Fruit fly (Drosophila melanogaster): Measurements from ENCODE around the gene Sr-CIV.

The Sr-CIV gene

dm6 chr2L:3530186-3530832 lies 6.5 kb upstream of the Sr-CIV start, which contains the start of the genes Spindly and IFT57 (continued):
- TF ChIP-seq CG13287 (GFP tag; IDR thresholded peaks at IDR 0.05; ENCODE audit: partially characterized antibody) (peak; percentile 72), sna (GFP tag; IDR thresholded peaks at IDR 0.05; ENCODE audit: partially characterized antibody) (no peak; the same call in 1 of the 2 replicates), CTCF (GFP tag; optimal IDR thresholded peaks at IDR 0.05) (peak; percentile 95), E2f2 (GFP tag; IDR thresholded peaks at IDR 0.05) (peak; percentile 93), Atf-2 (GFP tag; optimal IDR thresholded peaks at IDR 0.05) (no peak), Ets65A (GFP tag) (no peak), CG32532 (GFP tag; IDR thresholded peaks at IDR 0.05) (no peak), pan (optimal IDR thresholded peaks at IDR 0.05) (no peak), pan (GFP tag; optimal IDR thresholded peaks at IDR 0.05 in 1 of 2, IDR thresholded peaks at IDR 0.05 in 1 of 2) (no peak), fd102C (GFP tag; optimal IDR thresholded peaks at IDR 0.05) (no peak), slp2 (GFP tag; optimal IDR thresholded peaks at IDR 0.05) (no peak), CG17612 (GFP tag; IDR thresholded peaks at IDR 0.05) (no peak), Bgb (GFP tag; IDR thresholded peaks at IDR 0.05; ENCODE audit: partially characterized antibody) (peak; percentile 59; the same call in 1 of the 2 replicates), Mes4 (GFP tag; optimal IDR thresholded peaks at IDR 0.05) (no peak), CG10321 (GFP tag; IDR thresholded peaks at IDR 0.05) (no peak), sc (optimal IDR thresholded peaks at IDR 0.05) (no peak), sc (GFP tag; optimal IDR thresholded peaks at IDR 0.05) (no peak), CG9437 (GFP tag; optimal IDR thresholded peaks at IDR 0.05) (no peak), vvl (GFP tag; IDR thresholded peaks at IDR 0.05) (no peak), jigr1 (GFP tag; IDR thresholded peaks at IDR 0.05) (no peak), CG1603 (tag; optimal IDR thresholded peaks at IDR 0.05) (peak; percentile 34), CG32767 (GFP tag; IDR thresholded peaks at IDR 0.05) (no peak), klu (GFP tag; IDR thresholded peaks at IDR 0.05) (no peak), maf-S (GFP tag; optimal IDR thresholded peaks at IDR 0.05) (no peak), slou (GFP tag; optimal IDR thresholded peaks at IDR 0.05) (no peak), Ravus (GFP tag; IDR thresholded peaks at IDR 0.05) (no peak), gt (GFP tag; IDR thresholded peaks at IDR 0.05) (no peak), bowl (GFP tag; IDR thresholded peaks at IDR 0.05) (no peak), CG2129 (GFP tag; IDR thresholded peaks at IDR 0.05; ENCODE audit: partially characterized antibody) (peak; percentile 36; the same call in 1 of the 2 replicates), CG9609 (GFP tag; optimal IDR thresholded peaks at IDR 0.05) (no peak), pzg (GFP tag; optimal IDR thresholded peaks at IDR 0.05) (peak; percentile 33), esg (GFP tag; conservative IDR thresholded peaks at IDR 0.05) (no peak), ewg (GFP tag; optimal IDR thresholded peaks at IDR 0.05) (peak; percentile 17), Hey (tag; optimal IDR thresholded peaks at IDR 0.05) (no peak), C15 (GFP tag; IDR thresholded peaks at IDR 0.05) (no peak), Sry-δ (GFP tag; optimal IDR thresholded peaks at IDR 0.05) (peak; percentile 19), stc (GFP tag; IDR thresholded peaks at IDR 0.05) (no peak)

- TF ChIP-seq Sox102F (GFP tag; optimal IDR thresholded peaks at IDR 0.05), result no peak
- peak; percentile 35 for TF ChIP-seq CG6689 (GFP tag; IDR thresholded peaks at IDR 0.05)
- peak; percentile 72 for TF ChIP-seq Med (GFP tag)
- TF ChIP-seq CG7556 (GFP tag; optimal IDR thresholded peaks at IDR 0.05), result no peak
- 0 out of 3 replicates have a peak, but pooled peaks have one; percentile 17 for TF ChIP-seq Dbx (GFP tag; IDR thresholded peaks at IDR 0.05)
- TF ChIP-seq CG32767 (GFP tag; IDR thresholded peaks at IDR 0.05), result no peak
- TF ChIP-seq disco-r (GFP tag; optimal IDR thresholded peaks at IDR 0.05), result no peak
- no peak for TF ChIP-seq CG1792 (GFP tag; optimal IDR thresholded peaks at IDR 0.05)
- TF ChIP-seq CG1233 (GFP tag; optimal IDR thresholded peaks at IDR 0.05), result no peak
- TF ChIP-seq ham (GFP tag; IDR thresholded peaks at IDR 0.05), result no peak
- TF ChIP-seq CG17385 (GFP tag; optimal IDR thresholded peaks at IDR 0.05), result peak; percentile 3
- 0 out of 3 replicates have a peak, but pooled peaks have one; percentile 18 for TF ChIP-seq tgo (GFP tag; IDR thresholded peaks at IDR 0.05)
- no peak for TF ChIP-seq Hr51 (GFP tag; optimal IDR thresholded peaks at IDR 0.05)
- TF ChIP-seq tup (GFP tag; optimal IDR thresholded peaks at IDR 0.05), result no peak
- TF ChIP-seq sisA (GFP tag; IDR thresholded peaks at IDR 0.05), result peak; percentile 51
- TF ChIP-seq ems (GFP tag; optimal IDR thresholded peaks at IDR 0.05), result no peak
- no peak for TF ChIP-seq Trl (optimal IDR thresholded peaks at IDR 0.05)
- TF ChIP-seq Trl (GFP tag; optimal IDR thresholded peaks at IDR 0.05), result no peak
Measured at dm6 chr2L:3524729-3525181, 899 bp upstream of the Sr-CIV start, which contains the start of gene CG8852. Gene CG8852, plus strand, starts transcription at chr2L:3525131.

Data from whole organism, embryonic.